Fruit fly (Drosophila melanogaster) whole organism, embryonic: ENCODE results near the gene CG14401.
A peak's percentile ranks its signal among the peaks of the same experiment; 100 is the strongest.

Source experiments
- CG10274 ChIP-seq: fragments of 200-800 bp; sonication (Bioruptor generic); optimal IDR thresholded peaks from 3 replicates; lab custom pipeline; 2017; ENCODE audit warnings: missing biosample characterization, mild to moderate bottlenecking, missing genetic modification characterization
- CG10979 ChIP-seq: fragments of 200-800 bp; sonication (Bioruptor generic); optimal IDR thresholded peaks from 2 replicates; lab custom pipeline; 2018; ENCODE audit warnings: missing biosample characterization, mild to moderate bottlenecking, missing genetic modification characterization, moderate library complexity
- CG11093 ChIP-seq: fragments of 200-800 bp; sonication (Bioruptor generic); IDR thresholded peaks from 3 replicates; pipeline ENCODE4 v1.3.6; 2022; ENCODE audit warnings: missing biosample characterization, missing genetic modification characterization
- CG12942 ChIP-seq: fragments of 200-800 bp; sonication (Bioruptor generic); optimal IDR thresholded peaks from 3 replicates; lab custom pipeline; 2016; ENCODE audit warnings: missing biosample characterization, missing genetic modification characterization
- CG13287 ChIP-seq: fragments of 200-800 bp; sonication (Bioruptor generic); IDR thresholded peaks from 2 replicates; pipeline ENCODE4 v1.3.6; 2022; ENCODE audit warnings: missing biosample characterization, missing genetic modification characterization; ENCODE audit not compliant: partially characterized antibody
- CG13424 ChIP-seq: fragments of 200-800 bp; sonication (Bioruptor generic); optimal IDR thresholded peaks from 2 replicates; lab custom pipeline; 2019; ENCODE audit warnings: missing biosample characterization, mild to moderate bottlenecking, missing genetic modification characterization, moderate library complexity
- CG14014 ChIP-seq: fragments of 200-800 bp; sonication (Bioruptor generic); IDR thresholded peaks from 2 replicates; pipeline ENCODE4 v1.3.6; 2022; ENCODE audit warnings: missing biosample characterization, missing genetic modification characterization
- CG17359 ChIP-seq: fragments of 200-800 bp; sonication (Bioruptor generic); optimal IDR thresholded peaks from 3 replicates; lab custom pipeline; 2018; ENCODE audit warnings: missing biosample characterization, mild to moderate bottlenecking, missing genetic modification characterization, moderate library complexity
- CG17912 ChIP-seq: fragments of 200-800 bp; sonication (Bioruptor generic); optimal IDR thresholded peaks from 2 replicates; lab custom pipeline; 2018; ENCODE audit warnings: missing biosample characterization, mild to moderate bottlenecking, missing genetic modification characterization
- CG2129 ChIP-seq: fragments of 200-800 bp; sonication (Bioruptor generic); IDR thresholded peaks from 2 replicates; pipeline ENCODE4 v1.3.6; 2022; ENCODE audit warnings: missing biosample characterization, missing genetic modification characterization; ENCODE audit not compliant: partially characterized antibody
- CG30020 ChIP-seq: fragments of 200-800 bp; optimal IDR thresholded peaks from 2 replicates; lab custom pipeline; 2019; ENCODE audit warnings: missing biosample characterization, mild to moderate bottlenecking, missing genetic modification characterization, moderate library complexity
- CG30431 ChIP-seq: fragments of 200-800 bp; sonication (Bioruptor generic); optimal IDR thresholded peaks from 2 replicates; lab custom pipeline; 2017; ENCODE audit warnings: missing biosample characterization, missing genetic modification characterization
- CG31365 ChIP-seq: fragments of 200-800 bp; sonication (Bioruptor generic); optimal IDR thresholded peaks from 2 replicates; lab custom pipeline; 2018; ENCODE audit warnings: missing biosample characterization, mild to moderate bottlenecking, missing genetic modification characterization
- CG3163 ChIP-seq: fragments of 200-800 bp; sonication (Bioruptor generic); optimal IDR thresholded peaks from 3 replicates; lab custom pipeline; 2016; ENCODE audit warnings: missing biosample characterization, missing genetic modification characterization
- CG32772 ChIP-seq: fragments of 200-800 bp; sonication (Bioruptor generic); IDR thresholded peaks from 2 replicates; pipeline ENCODE4 v1.3.6; 2022; ENCODE audit warnings: missing biosample characterization, missing genetic modification characterization
- CG33557 ChIP-seq: fragments of 200-800 bp; sonication (Bioruptor generic); optimal IDR thresholded peaks from 2 replicates; lab custom pipeline; 2019; ENCODE audit warnings: missing biosample characterization, mild to moderate bottlenecking, missing genetic modification characterization, moderate library complexity
- CG34224 ChIP-seq: fragments of 200-800 bp; sonication (Bioruptor generic); IDR thresholded peaks from 3 replicates; pipeline ENCODE4 v1.3.6; 2022; ENCODE audit warnings: missing biosample characterization, missing genetic modification characterization; ENCODE audit not compliant: partially characterized antibody
- CG42726 ChIP-seq: fragments of 200-800 bp; sonication (Bioruptor generic); IDR thresholded peaks from 2 replicates; pipeline ENCODE4 v1.3.6; 2022; ENCODE audit warnings: missing biosample characterization, missing genetic modification characterization; ENCODE audit not compliant: partially characterized antibody
- CG4820 ChIP-seq: fragments of 200-800 bp; sonication (Bioruptor generic); optimal IDR thresholded peaks from 3 replicates; lab custom pipeline; 2016; ENCODE audit warnings: missing biosample characterization, missing genetic modification characterization
- CG7556 ChIP-seq: fragments of 200-800 bp; sonication (Bioruptor generic); optimal IDR thresholded peaks from 2 replicates; lab custom pipeline; 2017; ENCODE audit warnings: missing biosample characterization, mild to moderate bottlenecking, missing genetic modification characterization
- CG7745 ChIP-seq: fragments of 200-800 bp; sonication (Bioruptor generic); optimal IDR thresholded peaks from 2 replicates; lab custom pipeline; 2018; ENCODE audit warnings: missing biosample characterization, mild to moderate bottlenecking, missing genetic modification characterization, moderate library complexity
- CG9437 ChIP-seq: fragments of 200-800 bp; sonication (Bioruptor generic); optimal IDR thresholded peaks from 2 replicates; lab custom pipeline; 2018; ENCODE audit warnings: missing biosample characterization, mild to moderate bottlenecking, missing genetic modification characterization
- CG9817 ChIP-seq: fragments of 200-800 bp; sonication (Bioruptor generic); optimal IDR thresholded peaks from 2 replicates; lab custom pipeline; 2018; ENCODE audit warnings: missing biosample characterization, mild to moderate bottlenecking, missing genetic modification characterization, moderate library complexity
- CoRest ChIP-seq: fragments of 200-800 bp; sonication (Bioruptor generic); optimal IDR thresholded peaks from 3 replicates; lab custom pipeline; 2018; ENCODE audit warnings: missing biosample characterization, mild to moderate bottlenecking, missing genetic modification characterization, moderate library complexity
- Dip3 ChIP-seq: fragments of 200-800 bp; sonication (Bioruptor generic); optimal IDR thresholded peaks from 3 replicates; lab custom pipeline; 2016; ENCODE audit warnings: missing biosample characterization, missing genetic modification characterization
- HLH3B ChIP-seq: fragments of 200-800 bp; sonication (Bioruptor generic); IDR thresholded peaks from 2 replicates; pipeline ENCODE4 v1.3.6; 2022; ENCODE audit warnings: missing biosample characterization, missing genetic modification characterization
- Myb ChIP-seq: fragments of 200-800 bp; sonication (Bioruptor generic); optimal IDR thresholded peaks from 2 replicates; lab custom pipeline; 2016; ENCODE audit warnings: missing biosample characterization, missing genetic modification characterization
- Nf-YA ChIP-seq: fragments of 200-800 bp; sonication (Bioruptor generic); IDR thresholded peaks from 2 replicates; pipeline ENCODE4 v1.3.6; 2022; ENCODE audit warnings: missing biosample characterization, missing genetic modification characterization
- NfI ChIP-seq: fragments of 200-800 bp; sonication (Bioruptor generic); optimal IDR thresholded peaks from 3 replicates; lab custom pipeline; 2018; ENCODE audit warnings: missing biosample characterization, mild to moderate bottlenecking, missing genetic modification characterization, moderate library complexity
- Oli ChIP-seq: fragments of 200-800 bp; sonication (Bioruptor generic); optimal IDR thresholded peaks from 2 replicates; lab custom pipeline; 2018; ENCODE audit warnings: missing biosample characterization, mild to moderate bottlenecking, missing genetic modification characterization, moderate library complexity
- PHDP ChIP-seq: fragments of 200-800 bp; sonication (Bioruptor generic); optimal IDR thresholded peaks from 3 replicates; lab custom pipeline; 2018; ENCODE audit warnings: missing biosample characterization, mild to moderate bottlenecking, missing genetic modification characterization, moderate library complexity
- Scr ChIP-seq: fragments of 200-800 bp; sonication (Bioruptor generic); IDR thresholded peaks from 2 replicates; pipeline ENCODE4 v1.3.6; 2022; ENCODE audit warnings: missing biosample characterization, missing genetic modification characterization; ENCODE audit not compliant: partially characterized antibody
- Sry-δ ChIP-seq: fragments of 200-800 bp; sonication (Bioruptor generic); optimal IDR thresholded peaks from 2 replicates; lab custom pipeline; 2016; ENCODE audit warnings: missing biosample characterization, missing genetic modification characterization
- Usf ChIP-seq: fragments of 200-800 bp; sonication (Bioruptor generic); optimal IDR thresholded peaks from 2 replicates; lab custom pipeline; 2017; ENCODE audit warnings: missing genotype, missing biosample characterization, missing genetic modification characterization
- Vsx1 ChIP-seq: fragments of 200-800 bp; sonication (Bioruptor generic); optimal IDR thresholded peaks from 2 replicates; lab custom pipeline; 2017; ENCODE audit warnings: missing biosample characterization, mild to moderate bottlenecking, missing genetic modification characterization, missing genetic modification reagents
- cato ChIP-seq: fragments of 200-800 bp; sonication (Bioruptor generic); optimal IDR thresholded peaks from 2 replicates; lab custom pipeline; 2016; ENCODE audit warnings: missing biosample characterization, missing genetic modification characterization, borderline replicate concordance
- dimm ChIP-seq: fragments of 200-800 bp; sonication (Bioruptor generic); IDR thresholded peaks from 2 replicates; pipeline ENCODE4 v1.3.6; 2022; ENCODE audit warnings: missing biosample characterization, missing genetic modification characterization
- dmrt99B ChIP-seq: fragments of 200-800 bp; sonication (Bioruptor generic); optimal IDR thresholded peaks from 2 replicates; lab custom pipeline; 2018; ENCODE audit warnings: missing biosample characterization, mild to moderate bottlenecking, missing genetic modification characterization, moderate library complexity
- h ChIP-seq: fragments of >200 bp; optimal IDR thresholded peaks from 2 replicates; lab custom pipeline; 2017
- hkb ChIP-seq, 2 experiments: fragments of 200-800 bp in 1 of 2; fragments of >200 bp in 1 of 2; sonication (Bioruptor generic) in 1 of 2; IDR thresholded peaks in 1 of 2; optimal IDR thresholded peaks in 1 of 2; 2 replicates each; pipeline versions ENCODE4 v1.3.6 to Lab custom; 2017 to 2022; ENCODE audit warnings: missing biosample characterization in 1 of 2, missing genetic modification characterization in 1 of 2
- kay ChIP-seq: fragments of 200-800 bp; sonication (Bioruptor generic); optimal IDR thresholded peaks from 2 replicates; lab custom pipeline; 2016; ENCODE audit warnings: missing biosample characterization, missing genetic modification characterization
- nerfin-2 ChIP-seq: fragments of 200-800 bp; sonication (Bioruptor generic); IDR thresholded peaks from 2 replicates; pipeline ENCODE4 v1.3.6; 2022; ENCODE audit warnings: missing biosample characterization, missing genetic modification characterization; ENCODE audit not compliant: partially characterized antibody
- odd ChIP-seq: fragments of 200-800 bp; sonication (Bioruptor generic); optimal IDR thresholded peaks from 2 replicates; lab custom pipeline; 2017; ENCODE audit warnings: missing biosample characterization, mild to moderate bottlenecking, missing genetic modification characterization
- pho ChIP-seq: fragments of 200-800 bp; sonication (Bioruptor generic); optimal IDR thresholded peaks from 2 replicates; lab custom pipeline; 2016; ENCODE audit warnings: missing biosample characterization, missing genetic modification characterization
- ranshi ChIP-seq: fragments of 200-800 bp; sonication (Bioruptor generic); IDR thresholded peaks from 2 replicates; pipeline ENCODE4 v1.3.6; 2022; ENCODE audit warnings: missing biosample characterization, missing genetic modification characterization
- sens-2 ChIP-seq: fragments of 200-800 bp; sonication (Bioruptor generic); IDR thresholded peaks from 2 replicates; pipeline ENCODE4 v1.3.6; 2022; ENCODE audit warnings: missing biosample characterization, missing genetic modification characterization
- sisA ChIP-seq: fragments of 200-800 bp; sonication (Bioruptor generic); IDR thresholded peaks from 2 replicates; pipeline ENCODE4 v1.3.6; 2022; ENCODE audit warnings: missing biosample characterization, missing genetic modification characterization
- tup ChIP-seq: fragments of 200-800 bp; sonication (Bioruptor generic); optimal IDR thresholded peaks from 2 replicates; lab custom pipeline; 2016; ENCODE audit warnings: missing biosample characterization, mild to moderate bottlenecking, missing genetic modification characterization, moderate library complexity

The CG14401 gene

dm6 chr2L:20889857-20890606 lies 20.4 kb downstream of the CG14401 start (continued):
- TF ChIP-seq CG3163 (GFP tag; lab: Kevin White, UChicago) (peak; percentile 20), CG4820 (GFP tag; lab: Kevin White, UChicago) (peak; percentile 44), CG17912 (GFP tag; lab: Kevin White, UChicago) (no peak), CG2129 (no peak), CG11093 (GFP tag; lab: Robert Waterston, UW) (no peak), hkb (optimal IDR thresholded peaks at IDR 0.05; lab: Kevin White, UChicago) (no peak), hkb (GFP tag; IDR thresholded peaks at IDR 0.05; lab: Robert Waterston, UW) (peak; percentile 31; the same call in 1 of the 2 replicates), Nf-YA (GFP tag; lab: Robert Waterston, UW) (no peak), dimm (no peak), Vsx1 (no peak), pho (GFP tag; lab: Kevin White, UChicago) (no peak), PHDP (tag; lab: Kevin White, UChicago) (peak; percentile 25), CG7556 (GFP tag; lab: Kevin White, UChicago) (peak; percentile 23), CG34224 (GFP tag; lab: Robert Waterston, UW) (no peak), cato (GFP tag; lab: Kevin White, UChicago) (no peak), CG42726 (no peak), odd (no peak), CG32772 (no peak), CG17359 (tag; lab: Kevin White, UChicago) (peak; percentile 53), h (lab: Kevin White, UChicago) (no peak), Sry-δ (peak; percentile 5), Dip3 (GFP tag; lab: Kevin White, UChicago) (no peak), Usf (no peak), Oli (tag; lab: Kevin White, UChicago) (peak; percentile 62), CG13424 (tag; lab: Kevin White, UChicago) (peak; percentile 17), CG12942 (GFP tag; lab: Kevin White, UChicago) (no peak), CG31365 (tag; lab: Kevin White, UChicago) (peak; percentile 3), dmrt99B (tag; lab: Kevin White, UChicago) (peak; percentile 65), ranshi (GFP tag; lab: Robert Waterston, UW) (peak; percentile 21; the same call in 1 of the 2 replicates), NfI (GFP tag; lab: Kevin White, UChicago) (no peak), CoRest (tag; lab: Kevin White, UChicago) (peak; percentile 17), CG7745 (tag; lab: Kevin White, UChicago) (no peak), CG30020 (tag; lab: Kevin White, UChicago) (no peak), CG10979 (tag; lab: Kevin White, UChicago) (peak; percentile 36), Scr (GFP tag; lab: Robert Waterston, UW) (no peak), CG33557 (GFP tag; lab: Kevin White, UChicago) (no peak), CG9817 (tag; lab: Kevin White, UChicago) (no peak), CG10274 (GFP tag; lab: Kevin White, UChicago) (no peak), sens-2 (GFP tag; lab: Robert Waterston, UW) (no peak), tup (no peak), nerfin-2 (GFP tag; lab: Robert Waterston, UW) (no peak), sisA (GFP tag; lab: Robert Waterston, UW) (peak; percentile 39; the same call in 1 of the 2 replicates), Myb (GFP tag; lab: Kevin White, UChicago) (no peak), CG9437 (GFP tag; lab: Kevin White, UChicago) (peak; percentile 34), CG14014 (GFP tag; lab: Robert Waterston, UW) (no peak), CG30431 (GFP tag; lab: Kevin White, UChicago) (no peak), HLH3B (GFP tag; lab: Robert Waterston, UW) (peak; percentile 9; the same call in 1 of the 2 replicates), CG13287 (no peak; the same call in 1 of the 2 replicates), kay (GFP tag; lab: Kevin White, UChicago) (no peak)
